Worm (Caenorhabditis elegans) whole organism, L2 larva: ENCODE data around the gene F16H6.9.

Source experiments
- F13H6.1 ChIP-seq: sonication (generic microtip); optimal IDR thresholded peaks from 2 replicates; lab custom pipeline; 2016; ENCODE audit warnings: missing genetic modification characterization, missing compliant biosample characterization
- aly-2 ChIP-seq: fragments of 150-350 bp; optimal IDR thresholded peaks from 2 replicates; lab custom pipeline; 2014; ENCODE audit warnings: missing biosample characterization, missing genetic modification characterization
- lin-11 ChIP-seq: fragments of 150-350 bp; sonication (generic microtip); optimal IDR thresholded peaks from 2 replicates; lab custom pipeline; 2014; ENCODE audit warnings: missing biosample characterization, missing genetic modification characterization, inconsistent platforms, mixed read lengths
- lin-39 ChIP-seq: fragments of 150-350 bp; optimal IDR thresholded peaks from 2 replicates; lab custom pipeline; 2014; ENCODE audit warnings: missing biosample characterization, missing genetic modification reagents, missing genetic modification characterization
- lsy-2 ChIP-seq, 2 experiments: fragments of 150-350 bp in 1 of 2; sonication (generic microtip) in 1 of 2; optimal IDR thresholded peaks; 2 replicates each; lab custom pipeline; 2014 to 2017; ENCODE audit warnings: missing biosample characterization in 2 of 2, missing genetic modification characterization in 2 of 2
- sma-9 ChIP-seq, 2 experiments: fragments of 150-350 bp in 1 of 2; sonication (generic microtip) in 1 of 2; optimal IDR thresholded peaks; 2 replicates each; lab custom pipeline; 2014 to 2016; ENCODE audit warnings: missing genetic modification characterization in 2 of 2, mild to moderate bottlenecking in 1 of 2, missing biosample characterization in 1 of 2, missing compliant biosample characterization in 1 of 2, missing genetic modification reagents in 1 of 2, moderate library complexity in 1 of 2
- ztf-11 ChIP-seq: sonication (generic microtip); optimal IDR thresholded peaks from 2 replicates; lab custom pipeline; 2017; ENCODE audit warnings: missing biosample characterization, missing genetic modification characterization

DNA sequence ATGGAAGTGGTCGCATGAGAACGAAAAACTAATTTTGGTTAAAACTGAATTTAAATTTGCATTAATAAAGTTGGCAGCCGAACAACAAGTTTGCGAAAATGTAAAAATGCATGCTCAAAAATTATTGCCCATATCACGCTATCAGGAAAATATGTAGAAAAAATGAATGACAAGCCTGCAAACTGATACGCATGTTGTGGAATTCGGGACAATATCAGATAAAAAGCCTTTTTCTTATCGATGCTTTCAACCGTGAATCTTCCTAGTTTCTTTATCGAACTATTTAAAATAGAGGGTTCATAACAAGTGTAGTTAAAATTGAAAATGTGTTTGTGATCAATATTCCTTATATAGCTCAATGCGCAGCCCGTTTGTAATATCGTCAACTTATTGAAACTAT is 29.2 kb downstream of the F16H6.9 start:
- TF ChIP-seq aly-2 (no peak), lin-11 (tag; lab: Kevin White, UChicago) (no peak), ztf-11 (tag; lab: Kevin White, UChicago) (no peak), F13H6.1 (tag; lab: Kevin White, UChicago) (no peak), lsy-2 (tag; optimal IDR thresholded peaks at IDR 0.05; lab: Kevin White, UChicago) (no peak), lin-39 (no peak), sma-9 (GFP tag; optimal IDR thresholded peaks at IDR 0.05; lab: Kevin White, UChicago) (no peak), sma-9 (tag; optimal IDR thresholded peaks at IDR 0.05; lab: Kevin White, UChicago) (no peak)
